Worm (Caenorhabditis elegans): ENCODE data around the gene srw-79.

srw-79 gene

DNA sequence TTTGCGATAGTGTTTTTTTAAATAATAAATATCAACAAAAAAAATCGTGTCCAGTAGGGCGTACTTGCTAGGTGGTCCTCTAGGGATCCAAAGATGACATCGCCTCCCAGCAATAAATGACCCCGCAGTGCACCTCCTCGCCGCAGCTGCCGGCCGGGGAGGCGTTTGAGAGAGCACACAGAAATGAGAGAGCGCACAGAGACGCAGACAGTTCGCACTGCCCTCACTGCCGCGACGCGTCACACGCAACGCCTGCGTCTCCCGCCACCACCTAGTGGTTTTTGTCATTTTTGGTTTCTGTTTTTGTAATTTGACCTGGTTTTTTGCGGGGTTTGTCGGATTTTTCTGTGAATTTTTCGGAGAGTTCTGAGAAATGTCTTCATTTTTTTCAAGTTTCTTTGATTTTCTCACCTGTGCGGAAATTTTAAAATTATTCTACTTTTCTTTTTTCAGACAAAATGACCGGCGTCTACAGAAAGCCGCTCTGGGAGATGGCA is 41.4 kb downstream of the srw-79 start, which contains the start of gene lido-7:
lido-7 (plus strand) TSS at position 447 of the 497 bp plus-strand sequence.
- TF ChIP-seq T26A8.4 (GFP tag; IDR thresholded peaks at IDR 0.05) (peak; percentile 33; the same call in 1 of the 2 replicates), lin-29 (GFP tag; IDR thresholded peaks at IDR 0.05) (no peak), spr-3 (GFP tag; optimal IDR thresholded peaks at IDR 0.05) (no peak), duxl-1 (tag; optimal IDR thresholded peaks at IDR 0.05; ENCODE audit: poor library complexity) (peak; percentile 40), nhr-48 (tag; optimal IDR thresholded peaks at IDR 0.05) (peak; percentile 52), rbr-2 (tag; optimal IDR thresholded peaks at IDR 0.05) (peak; percentile 52), lin-13 (GFP tag; optimal IDR thresholded peaks at IDR 0.05) (no peak), tra-1 (GFP tag; IDR thresholded peaks at IDR 0.05) (peak; percentile 55; the same call in 1 of the 2 replicates), mdl-1 (tag; optimal IDR thresholded peaks at IDR 0.05) (peak in 1 of 2 experiments; percentile 46), dmd-8 (GFP tag; IDR thresholded peaks at IDR 0.05) (no peak), lsy-2 (tag; optimal IDR thresholded peaks at IDR 0.05) (peak in 1 of 2 experiments; percentile 46), lin-38 (GFP tag; IDR thresholded peaks at IDR 0.05) (peak; percentile 36; the same call in 1 of the 2 replicates), lim-7 (GFP tag; IDR thresholded peaks at IDR 0.05) (no peak), mes-2 (tag; optimal IDR thresholded peaks at IDR 0.05; ENCODE audit: poor library complexity, severe bottlenecking) (peak; percentile 61), dve-1 (tag; optimal IDR thresholded peaks at IDR 0.05; ENCODE audit: insufficient read depth) (peak; percentile 13), unc-62 (GFP tag; optimal IDR thresholded peaks at IDR 0.05 in 1 of 2) (peak in 1 of 2 experiments; percentile 1), unc-62 (tag; optimal IDR thresholded peaks at IDR 0.05) (no peak), set-16 (GFP tag; IDR thresholded peaks at IDR 0.05) (peak; percentile 93), nhr-237 (tag; optimal IDR thresholded peaks at IDR 0.05) (no peak), nhr-41 (GFP tag; IDR thresholded peaks at IDR 0.05) (0 out of 2 replicates have a peak, but pooled peaks have one; percentile 26), ctbp-1 (GFP tag; IDR thresholded peaks at IDR 0.05) (peak; percentile 27; the same call in 1 of the 2 replicates), hlh-30 (tag; optimal IDR thresholded peaks at IDR 0.05; ENCODE audit: insufficient read depth) (peak; percentile 49), mep-1 (tag; optimal IDR thresholded peaks at IDR 0.05) (peak; percentile 48), attf-4 (tag; optimal IDR thresholded peaks at IDR 0.05) (no peak), egl-43 (GFP tag; IDR thresholded peaks at IDR 0.05) (peak; percentile 62; the same call in 1 of the 2 replicates), dmd-6 (GFP tag; IDR thresholded peaks at IDR 0.05) (peak; percentile 73), hmg-1.1 (GFP tag; IDR thresholded peaks at IDR 0.05) (peak; percentile 74), hlh-11 (tag; optimal IDR thresholded peaks at IDR 0.05) (peak; percentile 71), dpl-1 (GFP tag; optimal IDR thresholded peaks at IDR 0.05) (peak; percentile 8), cey-2 (tag; optimal IDR thresholded peaks at IDR 0.05; ENCODE audit: borderline replicate concordance, insufficient read depth) (no peak), nhr-28 (tag; optimal IDR thresholded peaks at IDR 0.05) (peak; percentile 17), mxl-3 (GFP tag; optimal IDR thresholded peaks at IDR 0.05) (peak; percentile 56)

DNA sequence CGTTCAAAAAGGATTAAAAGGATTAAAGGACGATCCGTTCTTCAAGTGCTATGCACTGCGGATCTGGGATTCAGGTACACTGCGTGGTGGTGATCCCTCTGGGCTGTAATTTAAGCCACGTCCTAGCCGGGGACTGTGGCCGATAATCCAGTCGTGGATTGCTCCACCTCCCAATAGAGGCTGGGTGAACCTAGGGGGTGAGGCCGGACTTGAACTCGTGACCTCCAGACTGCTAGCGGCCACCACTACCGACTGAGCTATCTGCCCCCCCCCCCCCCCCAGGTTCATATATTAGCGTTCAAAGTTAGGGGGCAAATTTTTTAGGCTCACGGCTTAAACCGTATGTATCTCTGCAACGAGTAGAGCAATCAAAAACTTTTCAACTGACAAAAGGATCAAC is 42.5 kb downstream of the srw-79 start:
- TF ChIP-seq madf-9 (GFP tag; conservative IDR thresholded peaks at IDR 0.05) (0 out of 2 replicates have a peak, but pooled peaks have one; percentile 20), set-16 (GFP tag; IDR thresholded peaks at IDR 0.05) (peak; percentile 75), dmd-8 (GFP tag; IDR thresholded peaks at IDR 0.05) (0 out of 2 replicates have a peak, but pooled peaks have one; percentile 22)

DNA sequence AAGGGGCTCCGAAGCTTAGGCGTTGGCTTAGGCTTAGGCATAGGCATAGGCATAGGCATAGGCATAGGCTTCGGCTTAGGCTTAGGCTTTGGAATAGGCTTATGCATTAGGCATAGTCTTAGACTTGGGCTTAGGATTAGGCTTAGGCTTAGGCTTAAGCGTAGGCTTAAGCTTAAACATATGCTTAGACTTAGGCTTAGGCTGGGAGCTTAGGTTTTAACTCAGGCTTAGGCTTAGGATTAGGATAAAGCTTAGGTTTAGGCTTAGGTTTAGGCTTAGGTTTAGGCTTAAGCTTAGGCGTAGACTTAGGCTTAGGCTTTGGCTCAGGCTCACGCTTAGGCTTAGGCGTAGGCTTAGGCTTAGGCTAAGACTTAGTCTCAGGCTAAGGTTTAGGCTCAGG is 43.6 kb downstream of the srw-79 start:
- TF ChIP-seq unc-62 (GFP tag; optimal IDR thresholded peaks at IDR 0.05 in 1 of 2) = peak in 1 of 2 experiments; percentile 75
- no peak for TF ChIP-seq unc-62 (tag; optimal IDR thresholded peaks at IDR 0.05)
- no peak for TF ChIP-seq dve-1 (tag; optimal IDR thresholded peaks at IDR 0.05; ENCODE audit: insufficient read depth)

DNA sequence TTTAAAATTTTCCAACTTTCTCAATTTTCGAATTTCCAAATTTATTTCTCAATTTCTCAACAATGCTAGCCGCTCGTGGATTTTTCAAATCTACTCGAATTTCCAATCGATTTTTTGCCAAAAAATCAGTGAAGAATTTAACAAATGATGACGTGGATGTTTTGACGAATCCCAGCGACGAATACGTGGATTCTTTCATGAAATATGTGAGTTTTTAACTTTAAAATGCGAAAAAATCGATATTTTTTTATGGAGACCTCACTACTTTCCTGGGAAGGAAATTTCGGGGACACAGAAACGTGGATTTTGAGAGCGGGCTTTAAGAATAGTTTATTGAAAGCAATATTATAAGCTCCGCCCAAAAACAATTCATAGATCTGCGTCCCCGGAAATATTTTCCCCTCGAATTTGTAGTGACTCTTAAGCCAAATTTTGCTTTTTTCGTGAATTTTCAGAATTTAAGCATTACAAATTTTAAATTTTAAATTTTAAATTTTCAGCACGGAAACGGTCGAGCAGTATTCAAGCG is 45.1 kb downstream of the srw-79 start, which contains the start of gene K08A2.2:
K08A2.2 (plus strand) TSS at position 51 of the 529 bp plus-strand sequence.
- no peak for TF ChIP-seq D1046.2 (GFP tag; IDR thresholded peaks at IDR 0.05)
- TF ChIP-seq dmd-9 (GFP tag; IDR thresholded peaks at IDR 0.05) = peak; percentile 18; the same call in 1 of the 2 replicates
- peak in 1 of 2 experiments; percentile 35 for TF ChIP-seq hif-1 (tag; optimal IDR thresholded peaks at IDR 0.05)
- TF ChIP-seq ceh-44 (GFP tag; IDR thresholded peaks at IDR 0.05) = 0 out of 2 replicates have a peak, but pooled peaks have one; percentile 46
- TF ChIP-seq nhr-6 (tag; optimal IDR thresholded peaks at IDR 0.05) = no peak
- TF ChIP-seq F44E2.7 (GFP tag; IDR thresholded peaks at IDR 0.05) = no peak
- peak; percentile 91 for TF ChIP-seq mes-2 (tag; optimal IDR thresholded peaks at IDR 0.05; ENCODE audit: poor library complexity, severe bottlenecking)
- 0 out of 2 replicates have a peak, but pooled peaks have one; percentile 34 for TF ChIP-seq ZK337.2 (GFP tag; IDR thresholded peaks at IDR 0.05)
- peak; percentile 31 for TF ChIP-seq unc-130 (GFP tag; optimal IDR thresholded peaks at IDR 0.05)
- TF ChIP-seq jun-1 (tag; optimal IDR thresholded peaks at IDR 0.05) = no peak

Measured in whole organism, L4 larva.